Worm (Caenorhabditis elegans) whole organism, L2 larva: ENCODE data around the gene srlf-11.

Experiments used
- C34F6.9 ChIP-seq: fragments of 150-350 bp; optimal IDR thresholded peaks from 2 replicates; lab custom pipeline; 2014; ENCODE audit warnings: missing biosample characterization, missing genetic modification characterization
- F13H6.1 ChIP-seq: sonication (generic microtip); optimal IDR thresholded peaks from 2 replicates; lab custom pipeline; 2016; ENCODE audit warnings: missing genetic modification characterization, missing compliant biosample characterization
- R02D3.7 ChIP-seq: fragments of 150-350 bp; optimal IDR thresholded peaks from 2 replicates; lab custom pipeline; 2014; ENCODE audit warnings: missing biosample characterization, missing genetic modification characterization
- Y55F3AM.14 ChIP-seq: fragments of 200-800 bp; sonication (Bioruptor generic); optimal IDR thresholded peaks from 2 replicates; lab custom pipeline; 2018; ENCODE audit warnings: mild to moderate bottlenecking, missing genetic modification characterization, missing compliant biosample characterization
- ZK546.5 ChIP-seq: sonication (generic microtip); optimal IDR thresholded peaks from 2 replicates; lab custom pipeline; 2017; ENCODE audit warnings: missing biosample characterization, missing genetic modification characterization
- alr-1 ChIP-seq: fragments of 150-350 bp; optimal IDR thresholded peaks from 2 replicates; lab custom pipeline; 2014; ENCODE audit warnings: missing biosample characterization, missing genetic modification characterization
- aly-2 ChIP-seq: fragments of 150-350 bp; optimal IDR thresholded peaks from 2 replicates; lab custom pipeline; 2014; ENCODE audit warnings: missing biosample characterization, missing genetic modification characterization
- ama-1 ChIP-seq: fragments of 150-350 bp; optimal IDR thresholded peaks from 2 replicates; lab custom pipeline; 2018; ENCODE audit warnings: inconsistent platforms
- blmp-1 ChIP-seq: sonication (generic microtip); optimal IDR thresholded peaks from 2 replicates; lab custom pipeline; 2017; ENCODE audit warnings: missing genetic modification characterization, mild to moderate bottlenecking, missing compliant biosample characterization, antibody characterized with exemption, moderate library complexity; ENCODE audit not compliant: insufficient read depth
- ceh-16 ChIP-seq: fragments of 150-350 bp; optimal IDR thresholded peaks from 2 replicates; lab custom pipeline; 2014; ENCODE audit warnings: missing biosample characterization, missing genetic modification characterization
- ceh-82 ChIP-seq: fragments of 150-350 bp; optimal IDR thresholded peaks from 2 replicates; lab custom pipeline; 2014; ENCODE audit warnings: missing biosample characterization, missing genetic modification characterization
- crh-2 ChIP-seq: sonication (generic microtip); optimal IDR thresholded peaks from 2 replicates; lab custom pipeline; 2017; ENCODE audit warnings: missing biosample characterization, missing genetic modification characterization
- dmd-4 ChIP-seq: sonication (generic microtip); optimal IDR thresholded peaks from 2 replicates; lab custom pipeline; 2017; ENCODE audit warnings: missing biosample characterization, missing genetic modification characterization
- egl-27 ChIP-seq: sonication (generic microtip); optimal IDR thresholded peaks from 3 replicates; lab custom pipeline; 2017; ENCODE audit warnings: missing biosample characterization, missing genetic modification reagents, missing genetic modification characterization
- elt-1 ChIP-seq: fragments of 150-350 bp; optimal IDR thresholded peaks from 2 replicates; lab custom pipeline; 2014; ENCODE audit warnings: missing biosample characterization, missing genetic modification characterization
- elt-3 ChIP-seq: sonication (generic microtip); optimal IDR thresholded peaks from 2 replicates; lab custom pipeline; 2017; ENCODE audit warnings: missing biosample characterization, missing genetic modification characterization
- fos-1 ChIP-seq: fragments of 150-350 bp; optimal IDR thresholded peaks from 2 replicates; lab custom pipeline; 2014; ENCODE audit warnings: missing biosample characterization, missing genetic modification characterization
- gmeb-1 ChIP-seq: fragments of 150-350 bp; optimal IDR thresholded peaks from 2 replicates; lab custom pipeline; 2014; ENCODE audit warnings: missing biosample characterization, missing genetic modification characterization
- lin-11 ChIP-seq: fragments of 150-350 bp; sonication (generic microtip); optimal IDR thresholded peaks from 2 replicates; lab custom pipeline; 2014; ENCODE audit warnings: missing biosample characterization, missing genetic modification characterization, inconsistent platforms, mixed read lengths
- lin-39 ChIP-seq: fragments of 150-350 bp; optimal IDR thresholded peaks from 2 replicates; lab custom pipeline; 2014; ENCODE audit warnings: missing biosample characterization, missing genetic modification reagents, missing genetic modification characterization
- lsy-2 ChIP-seq, 2 experiments: fragments of 150-350 bp in 1 of 2; sonication (generic microtip) in 1 of 2; optimal IDR thresholded peaks; 2 replicates each; lab custom pipeline; 2014 to 2017; ENCODE audit warnings: missing biosample characterization in 2 of 2, missing genetic modification characterization in 2 of 2
- mab-5 ChIP-seq: fragments of 150-350 bp; optimal IDR thresholded peaks from 2 replicates; lab custom pipeline; 2014; ENCODE audit warnings: missing biosample characterization, missing genetic modification characterization
- mbf-1 ChIP-seq: sonication (generic microtip); optimal IDR thresholded peaks from 2 replicates; lab custom pipeline; 2017; ENCODE audit warnings: missing biosample characterization, missing genetic modification characterization
- mdl-1 ChIP-seq, 2 experiments: fragments of 150-350 bp in 1 of 2; sonication (generic microtip) in 1 of 2; optimal IDR thresholded peaks; 2 replicates each; lab custom pipeline; 2017; ENCODE audit warnings: missing biosample characterization in 2 of 2, missing genetic modification characterization in 2 of 2
- nhr-10 ChIP-seq: sonication (generic microtip); optimal IDR thresholded peaks from 2 replicates; lab custom pipeline; 2017; ENCODE audit warnings: missing biosample characterization, missing genetic modification characterization
- nhr-11 ChIP-seq: fragments of 150-350 bp; optimal IDR thresholded peaks from 2 replicates; lab custom pipeline; 2014; ENCODE audit warnings: missing biosample characterization, missing genetic modification characterization
- nhr-12 ChIP-seq: fragments of 150-350 bp; optimal IDR thresholded peaks from 2 replicates; lab custom pipeline; 2014; ENCODE audit warnings: missing biosample characterization, missing genetic modification characterization
- nhr-129 ChIP-seq: fragments of 150-350 bp; optimal IDR thresholded peaks from 2 replicates; lab custom pipeline; 2014; ENCODE audit warnings: missing biosample characterization, missing genetic modification characterization
- nhr-21 ChIP-seq: fragments of 150-350 bp; optimal IDR thresholded peaks from 2 replicates; lab custom pipeline; 2014; ENCODE audit warnings: missing biosample characterization, missing genetic modification characterization
- nhr-23 ChIP-seq: fragments of 150-350 bp; optimal IDR thresholded peaks from 2 replicates; lab custom pipeline; 2014; ENCODE audit warnings: missing biosample characterization, missing genetic modification reagents, missing genetic modification characterization
- nhr-237 ChIP-seq: fragments of 150-350 bp; optimal IDR thresholded peaks from 2 replicates; lab custom pipeline; 2014; ENCODE audit warnings: missing biosample characterization, missing genetic modification characterization
- nhr-25 ChIP-seq: fragments of 150-350 bp; sonication (generic microtip); optimal IDR thresholded peaks from 3 replicates; lab custom pipeline; 2014; ENCODE audit warnings: missing biosample characterization, missing genetic modification characterization
- nhr-6 ChIP-seq: fragments of 150-350 bp; optimal IDR thresholded peaks from 2 replicates; lab custom pipeline; 2014; ENCODE audit warnings: missing biosample characterization, missing genetic modification characterization
- nhr-77 ChIP-seq: fragments of 150-350 bp; optimal IDR thresholded peaks from 2 replicates; lab custom pipeline; 2014; ENCODE audit warnings: missing biosample characterization, missing genetic modification characterization
- peb-1 ChIP-seq: fragments of 150-350 bp; optimal IDR thresholded peaks from 2 replicates; lab custom pipeline; 2014; ENCODE audit warnings: missing biosample characterization, missing genetic modification characterization
- sem-4 ChIP-seq: fragments of 150-350 bp; optimal IDR thresholded peaks from 2 replicates; lab custom pipeline; 2014; ENCODE audit warnings: missing biosample characterization, missing genetic modification reagents, missing genetic modification characterization
- skn-1 ChIP-seq: sonication (generic microtip); optimal IDR thresholded peaks from 2 replicates; lab custom pipeline; 2017; ENCODE audit warnings: missing biosample characterization, missing genetic modification characterization
- sma-9 ChIP-seq, 2 experiments: fragments of 150-350 bp in 1 of 2; sonication (generic microtip) in 1 of 2; optimal IDR thresholded peaks; 2 replicates each; lab custom pipeline; 2014 to 2016; ENCODE audit warnings: missing genetic modification characterization in 2 of 2, mild to moderate bottlenecking in 1 of 2, missing biosample characterization in 1 of 2, missing compliant biosample characterization in 1 of 2, missing genetic modification reagents in 1 of 2, moderate library complexity in 1 of 2
- snpc-4 ChIP-seq: fragments of 150-350 bp; optimal IDR thresholded peaks from 2 replicates; lab custom pipeline; 2014; ENCODE audit warnings: missing biosample characterization, missing genetic modification characterization
- unc-39 ChIP-seq: fragments of 150-350 bp; optimal IDR thresholded peaks from 2 replicates; lab custom pipeline; 2014; ENCODE audit warnings: missing biosample characterization, missing genetic modification characterization
- unc-55 ChIP-seq: fragments of 150-350 bp; sonication (generic microtip); optimal IDR thresholded peaks from 3 replicates; lab custom pipeline; 2014; ENCODE audit warnings: missing biosample characterization, missing genetic modification reagents, missing genetic modification characterization
- unc-62 ChIP-seq: fragments of 150-350 bp; optimal IDR thresholded peaks from 2 replicates; lab custom pipeline; 2014; ENCODE audit warnings: missing biosample characterization, missing genetic modification reagents, missing genetic modification characterization
- zag-1 ChIP-seq: fragments of 150-350 bp; optimal IDR thresholded peaks from 2 replicates; lab custom pipeline; 2014; ENCODE audit warnings: missing biosample characterization, missing genetic modification characterization
- ztf-1 ChIP-seq: fragments of 200-800 bp; sonication (Bioruptor generic); conservative IDR thresholded peaks from 2 replicates; pipeline ENCODE4 v1.3.6; 2022; ENCODE audit warnings: missing genetic modification characterization, missing compliant biosample characterization
- ztf-11 ChIP-seq: sonication (generic microtip); optimal IDR thresholded peaks from 2 replicates; lab custom pipeline; 2017; ENCODE audit warnings: missing biosample characterization, missing genetic modification characterization
- ztf-4 ChIP-seq: fragments of 150-350 bp; optimal IDR thresholded peaks from 2 replicates; lab custom pipeline; 2014; ENCODE audit warnings: missing biosample characterization, missing genetic modification characterization

The srlf-11 gene

ce11 chrIV:10933062-10933552 lies 47.3 kb upstream of the srlf-11 start, which contains the start of the genes dnc-1 and lsm-7 (continued):
- TF ChIP-seq ztf-11 (tag; lab: Kevin White, UChicago) (no peak), nhr-12 (no peak), sem-4 (tag; lab: Kevin White, UChicago) (peak; percentile 58), nhr-129 (peak; percentile 75)

ce11 chrIV:10919770-10920169 lies 34.0 kb upstream of the srlf-11 start, which contains the start of gene rbr-2:
rbr-2 (plus strand) TSS chrIV:10920070.
- TF ChIP-seq crh-2 (tag; lab: Kevin White, UChicago) (no peak), nhr-6 (tag; lab: Kevin White, UChicago) (no peak), R02D3.7 (tag; lab: Kevin White, UChicago) (no peak), fos-1 (tag; lab: Kevin White, UChicago) (no peak), nhr-10 (tag; lab: Kevin White, UChicago) (no peak), ztf-4 (no peak), skn-1 (tag; lab: Kevin White, UChicago) (no peak), dmd-4 (tag; lab: Kevin White, UChicago) (no peak), nhr-21 (tag; lab: Kevin White, UChicago) (no peak), lsy-2 (tag; optimal IDR thresholded peaks at IDR 0.05; lab: Kevin White, UChicago) (no peak), unc-62 (no peak)

- TF ChIP-seq lsy-2 (tag; optimal IDR thresholded peaks at IDR 0.05; lab: Kevin White, UChicago) (peak; percentile 40 to 80), ceh-82 (tag; lab: Kevin White, UChicago) (peak; percentile 19), skn-1 (tag; lab: Kevin White, UChicago) (no peak), F13H6.1 (tag; lab: Kevin White, UChicago) (peak; percentile 92), sma-9 (GFP tag; optimal IDR thresholded peaks at IDR 0.05; lab: Kevin White, UChicago) (peak; percentile 72), sma-9 (tag; optimal IDR thresholded peaks at IDR 0.05; lab: Kevin White, UChicago) (no peak), gmeb-1 (tag; lab: Kevin White, UChicago) (peak; percentile 65), crh-2 (tag; lab: Kevin White, UChicago) (peak; percentile 84), Y55F3AM.14 (GFP tag; lab: Kevin White, UChicago) (peak; percentile 17), ztf-1 (no peak), mab-5 (tag; lab: Kevin White, UChicago) (peak; percentile 84), nhr-25 (peak; percentile 58), egl-27 (tag; lab: Kevin White, UChicago) (peak; percentile 51), nhr-21 (tag; lab: Kevin White, UChicago) (peak; percentile 61), nhr-10 (tag; lab: Kevin White, UChicago) (peak; percentile 11), blmp-1 (tag; lab: Kevin White, UChicago) (peak; percentile 40), fos-1 (tag; lab: Kevin White, UChicago) (peak; percentile 58), nhr-12 (no peak), ztf-11 (tag; lab: Kevin White, UChicago) (no peak), zag-1 (tag; lab: Kevin White, UChicago) (peak; percentile 37), peb-1 (no peak), ceh-16 (tag; lab: Kevin White, UChicago) (peak; percentile 45), aly-2 (tag; lab: Kevin White, UChicago) (no peak), alr-1 (tag; lab: Kevin White, UChicago) (no peak), lin-11 (tag; lab: Kevin White, UChicago) (peak; percentile 87), nhr-23 (tag; lab: Kevin White, UChicago) (no peak), unc-39 (tag; lab: Kevin White, UChicago) (no peak), ama-1 (lab: Kevin White, UChicago) (peak; percentile 74), ZK546.5 (tag; lab: Kevin White, UChicago) (no peak), sem-4 (tag; lab: Kevin White, UChicago) (peak; percentile 58), mbf-1 (no peak), lin-39 (tag; lab: Kevin White, UChicago) (no peak), C34F6.9 (tag; lab: Kevin White, UChicago) (peak; percentile 96), unc-55 (peak; percentile 82), elt-1 (tag; lab: Kevin White, UChicago) (no peak), nhr-11 (no peak), nhr-237 (tag; lab: Kevin White, UChicago) (no peak), elt-3 (tag; lab: Kevin White, UChicago) (no peak), nhr-129 (peak; percentile 87), unc-62 (no peak), ztf-4 (peak; percentile 26), mdl-1 (tag; optimal IDR thresholded peaks at IDR 0.05; lab: Kevin White, UChicago) (peak in 1 of 2 experiments; percentile 77), dmd-4 (tag; lab: Kevin White, UChicago) (no peak), nhr-6 (tag; lab: Kevin White, UChicago) (peak; percentile 60), nhr-77 (tag; lab: Kevin White, UChicago) (no peak), R02D3.7 (tag; lab: Kevin White, UChicago) (no peak), snpc-4 (peak; percentile 57)
These were observed 33.2 kb upstream of the srlf-11 start for ce11 chrIV:10918877-10919560.
